Worm (Caenorhabditis elegans) whole organism, L4 larva: ENCODE data around the gene W06B4.2.
A peak's percentile ranks its signal among the peaks of the same experiment; 100 is the strongest.

Experiments used
- F49E8.2 ChIP-seq: sonication (generic microtip); optimal IDR thresholded peaks from 2 replicates; lab custom pipeline; 2016; ENCODE audit warnings: missing compliant biosample characterization, mild to moderate bottlenecking, missing genetic modification characterization, borderline replicate concordance
- T20F7.1 ChIP-seq: fragments of 200-800 bp; sonication (Bioruptor generic); optimal IDR thresholded peaks from 2 replicates; lab custom pipeline; 2018; ENCODE audit warnings: mild to moderate bottlenecking, missing genetic modification characterization, missing compliant biosample characterization
- T26A8.4 ChIP-seq: fragments of 200-800 bp; sonication (Bioruptor generic); IDR thresholded peaks from 2 replicates; pipeline ENCODE4 v1.3.6; 2022; ENCODE audit warnings: missing genetic modification characterization, missing compliant biosample characterization
- Y105C5A.15 ChIP-seq: fragments of 200-800 bp; sonication (Bioruptor generic); IDR thresholded peaks from 2 replicates; pipeline ENCODE4 v1.3.6; 2022; ENCODE audit warnings: missing genetic modification characterization, missing compliant biosample characterization
- Y48G9A.11 ChIP-seq: fragments of 200-800 bp; sonication (Bioruptor generic); IDR thresholded peaks from 2 replicates; pipeline ENCODE4 v1.3.6; 2022; ENCODE audit warnings: missing genetic modification reagents, missing genetic modification characterization, missing compliant biosample characterization
- Y5F2A.4 ChIP-seq: fragments of 200-800 bp; sonication (Bioruptor generic); optimal IDR thresholded peaks from 2 replicates; lab custom pipeline; 2018; ENCODE audit warnings: mild to moderate bottlenecking, missing genetic modification characterization, missing compliant biosample characterization
- ama-1 ChIP-seq: fragments of 150-350 bp; optimal IDR thresholded peaks from 2 replicates; lab custom pipeline; 2014; ENCODE audit warnings: inconsistent platforms, mixed read lengths
- ceh-32 ChIP-seq: sonication (generic microtip); optimal IDR thresholded peaks from 2 replicates; lab custom pipeline; 2016; ENCODE audit warnings: mild to moderate bottlenecking, missing genetic modification characterization, missing compliant biosample characterization; ENCODE audit not compliant: poor library complexity
- ceh-82 ChIP-seq: sonication (generic microtip); optimal IDR thresholded peaks from 2 replicates; lab custom pipeline; 2017; ENCODE audit warnings: missing biosample characterization, missing genetic modification characterization
- ctbp-1 ChIP-seq: fragments of 200-800 bp; sonication (Bioruptor generic); IDR thresholded peaks from 2 replicates; pipeline ENCODE4 v1.3.6; 2022; ENCODE audit warnings: missing genetic modification reagents, missing genetic modification characterization, missing compliant biosample characterization
- daf-12 ChIP-seq: fragments of 150-350 bp; optimal IDR thresholded peaks from 2 replicates; lab custom pipeline; 2014; ENCODE audit warnings: missing biosample characterization, missing genetic modification reagents, missing genetic modification characterization
- daf-19 ChIP-seq: fragments of 200-800 bp; sonication (Bioruptor generic); conservative IDR thresholded peaks from 2 replicates; pipeline ENCODE4 v1.3.6; 2022; ENCODE audit warnings: missing genetic modification characterization, missing compliant biosample characterization
- dmd-6 ChIP-seq: fragments of 200-800 bp; sonication (Bioruptor generic); IDR thresholded peaks from 2 replicates; pipeline ENCODE4 v1.3.6; 2022; ENCODE audit warnings: missing genetic modification reagents, missing genetic modification characterization, missing compliant biosample characterization
- dmd-8 ChIP-seq: fragments of 200-800 bp; sonication (Bioruptor generic); IDR thresholded peaks from 2 replicates; pipeline ENCODE4 v1.3.6; 2022; ENCODE audit warnings: missing genetic modification characterization, missing compliant biosample characterization
- dve-1 ChIP-seq: sonication (generic microtip); optimal IDR thresholded peaks from 2 replicates; lab custom pipeline; 2017; ENCODE audit warnings: antibody characterized with exemption, mild to moderate bottlenecking, missing genetic modification characterization, missing compliant biosample characterization; ENCODE audit not compliant: insufficient read depth
- fos-1 ChIP-seq: fragments of 150-350 bp; optimal IDR thresholded peaks from 2 replicates; lab custom pipeline; 2014; ENCODE audit warnings: missing biosample characterization, missing genetic modification characterization
- hlh-11 ChIP-seq: fragments of 200-800 bp; sonication (Bioruptor generic); optimal IDR thresholded peaks from 2 replicates; lab custom pipeline; 2018; ENCODE audit warnings: mild to moderate bottlenecking, missing genetic modification characterization, missing compliant biosample characterization
- hlh-30 ChIP-seq: sonication (generic microtip); optimal IDR thresholded peaks from 2 replicates; lab custom pipeline; 2017; ENCODE audit warnings: antibody characterized with exemption, mild to moderate bottlenecking, missing genetic modification characterization, missing compliant biosample characterization; ENCODE audit not compliant: insufficient read depth
- lsy-2 ChIP-seq, 2 experiments: fragments of 150-350 bp in 1 of 2; sonication (generic microtip) in 1 of 2; optimal IDR thresholded peaks; 2 replicates each; lab custom pipeline; 2014 to 2017; ENCODE audit warnings: missing biosample characterization in 2 of 2, missing genetic modification characterization in 2 of 2
- mdl-1 ChIP-seq, 2 experiments: fragments of 150-350 bp in 1 of 2; sonication (generic microtip) in 1 of 2; optimal IDR thresholded peaks; 2 replicates each; lab custom pipeline; 2014 to 2017; ENCODE audit warnings: missing biosample characterization in 2 of 2, missing genetic modification characterization in 2 of 2
- mdt-29 ChIP-seq: fragments of 200-800 bp; sonication (Bioruptor generic); IDR thresholded peaks from 2 replicates; pipeline ENCODE4 v1.3.6; 2022; ENCODE audit warnings: missing genetic modification reagents, missing genetic modification characterization, missing compliant biosample characterization
- mxl-3 ChIP-seq: fragments of 200-800 bp; sonication (Bioruptor generic); optimal IDR thresholded peaks from 2 replicates; lab custom pipeline; 2018; ENCODE audit warnings: mild to moderate bottlenecking, missing genetic modification characterization, missing compliant biosample characterization
- nhr-10 ChIP-seq: fragments of 150-350 bp; optimal IDR thresholded peaks from 2 replicates; lab custom pipeline; 2014; ENCODE audit warnings: missing biosample characterization, missing genetic modification characterization
- nhr-237 ChIP-seq: sonication (generic microtip); optimal IDR thresholded peaks from 2 replicates; lab custom pipeline; 2017; ENCODE audit warnings: missing biosample characterization, missing genetic modification characterization
- nhr-41 ChIP-seq: fragments of 200-800 bp; sonication (Bioruptor generic); IDR thresholded peaks from 2 replicates; pipeline ENCODE4 v1.3.6; 2022; ENCODE audit warnings: missing genetic modification reagents, missing genetic modification characterization, missing compliant biosample characterization
- nhr-48 ChIP-seq: sonication (generic microtip); optimal IDR thresholded peaks from 2 replicates; lab custom pipeline; 2016; ENCODE audit warnings: mild to moderate bottlenecking, missing genetic modification characterization, missing compliant biosample characterization
- nhr-76 ChIP-seq: fragments of 150-350 bp; optimal IDR thresholded peaks from 2 replicates; lab custom pipeline; 2014; ENCODE audit warnings: missing biosample characterization, missing genetic modification characterization
- pha-4 ChIP-seq, 2 experiments: fragments of 150-350 bp in 1 of 2; fragments of 200-800 bp in 1 of 2; sonication (Bioruptor generic) in 1 of 2; IDR thresholded peaks in 1 of 2; optimal IDR thresholded peaks in 1 of 2; 2 replicates each; pipeline versions ENCODE4 v1.3.6 to Lab custom; 2014 to 2022; ENCODE audit warnings: missing genetic modification characterization in 2 of 2, missing genetic modification reagents in 2 of 2, missing biosample characterization in 1 of 2, missing compliant biosample characterization in 1 of 2
- php-3 ChIP-seq: fragments of 200-800 bp; sonication (Bioruptor generic); IDR thresholded peaks from 2 replicates; pipeline ENCODE4 v1.3.6; 2022; ENCODE audit warnings: missing genetic modification reagents, missing genetic modification characterization, missing compliant biosample characterization
- rbr-2 ChIP-seq: sonication (generic microtip); optimal IDR thresholded peaks from 2 replicates; lab custom pipeline; 2016; ENCODE audit warnings: missing genotype, missing genetic modification characterization, missing compliant biosample characterization
- snpc-4 ChIP-seq: fragments of 150-350 bp; optimal IDR thresholded peaks from 2 replicates; lab custom pipeline; 2014; ENCODE audit warnings: missing biosample characterization, missing genetic modification characterization
- spr-3 ChIP-seq: fragments of 200-800 bp; sonication (Bioruptor generic); optimal IDR thresholded peaks from 2 replicates; lab custom pipeline; 2018; ENCODE audit warnings: mild to moderate bottlenecking, missing genetic modification characterization, missing compliant biosample characterization
- unc-130 ChIP-seq: sonication (generic microtip); optimal IDR thresholded peaks from 2 replicates; lab custom pipeline; 2016; ENCODE audit warnings: missing genetic modification reagents, missing genetic modification characterization, missing compliant biosample characterization
- unc-62 ChIP-seq, 3 experiments: fragments of 150-350 bp in 1 of 3; sonication (generic microtip); optimal IDR thresholded peaks in 2 of 3; peaks in 1 of 3; 1 replicate in 1 of 3; 2 replicates in 2 of 3; lab custom pipeline; 2014 to 2017; ENCODE audit warnings: missing biosample characterization in 3 of 3, missing genetic modification characterization in 3 of 3, missing genetic modification reagents in 3 of 3, missing genotype in 1 of 3
- zip-11 ChIP-seq: fragments of 200-800 bp; sonication (Bioruptor generic); IDR thresholded peaks from 2 replicates; pipeline ENCODE4 v1.3.6; 2022; ENCODE audit warnings: missing genetic modification characterization, missing compliant biosample characterization

Gene W06B4.2

ce11 chrII:4474005-4474655 is 6.2 kb downstream of the W06B4.2 start:
- TF ChIP-seq dmd-6 (no peak), nhr-237 (tag; lab: Kevin White, UChicago) (no peak), ceh-82 (no peak), hlh-30 (tag; lab: Kevin White, UChicago) (no peak), Y105C5A.15 (no peak), zip-11 (GFP tag; lab: Robert Waterston, UW) (no peak), fos-1 (tag; lab: Kevin White, UChicago) (no peak), unc-130 (GFP tag; lab: Kevin White, UChicago) (no peak), T20F7.1 (GFP tag; lab: Kevin White, UChicago) (no peak), dve-1 (tag; lab: Kevin White, UChicago) (no peak), hlh-11 (tag; lab: Kevin White, UChicago) (no peak)

ce11 chrII:4478303-4478702 is 10.3 kb downstream of the W06B4.2 start, which contains the start of gene T05C1.1:
Gene T05C1.1, plus strand, starts transcription at chrII:4478603.
- no peak for TF ChIP-seq mdl-1 (tag; optimal IDR thresholded peaks at IDR 0.05; lab: Kevin White, UChicago)
- no peak for TF ChIP-seq dmd-8 (GFP tag; lab: Robert Waterston, UW)
- no peak for TF ChIP-seq lsy-2 (tag; optimal IDR thresholded peaks at IDR 0.05; lab: Kevin White, UChicago)
- no peak for TF ChIP-seq T26A8.4 (GFP tag; lab: Robert Waterston, UW)
- no peak for TF ChIP-seq mxl-3 (GFP tag; lab: Kevin White, UChicago)
- TF ChIP-seq pha-4 (GFP tag; IDR thresholded peaks at IDR 0.05; lab: Robert Waterston, UW): no peak
- no peak for TF ChIP-seq pha-4 (tag; optimal IDR thresholded peaks at IDR 0.05; lab: Kevin White, UChicago)
- no peak for TF ChIP-seq php-3 (GFP tag; lab: Robert Waterston, UW)
- no peak for TF ChIP-seq ama-1 (lab: Kevin White, UChicago)
- no peak for TF ChIP-seq F49E8.2

- TF ChIP-seq unc-62 (GFP tag; optimal IDR thresholded peaks at IDR 0.05 in 1 of 2; lab: Kevin White, UChicago) (peak in 1 of 2 experiments; percentile 37), unc-62 (tag; optimal IDR thresholded peaks at IDR 0.05; lab: Kevin White, UChicago) (no peak), Y5F2A.4 (GFP tag; lab: Kevin White, UChicago) (no peak)
These were observed 14.1 kb downstream of the W06B4.2 start, which contains the start of gene T05C1.2 for ce11 chrII:4482021-4482420. Gene T05C1.2, minus strand, starts transcription at chrII:4482121.

- TF ChIP-seq nhr-10 (tag; lab: Kevin White, UChicago): no peak
- TF ChIP-seq ctbp-1 (GFP tag; lab: Robert Waterston, UW): no peak
- TF ChIP-seq nhr-48 (tag; lab: Kevin White, UChicago): no peak
- no peak for TF ChIP-seq snpc-4
- TF ChIP-seq nhr-76 (tag; lab: Kevin White, UChicago): no peak
- no peak for TF ChIP-seq ceh-82
- TF ChIP-seq rbr-2 (tag; lab: Kevin White, UChicago): no peak
- TF ChIP-seq spr-3 (GFP tag; lab: Kevin White, UChicago): no peak
- no peak for TF ChIP-seq daf-19 (GFP tag; lab: Robert Waterston, UW)
- TF ChIP-seq ceh-32 (tag; lab: Kevin White, UChicago): no peak
- TF ChIP-seq mdt-29 (GFP tag; lab: Robert Waterston, UW): no peak
- TF ChIP-seq daf-12 (tag; lab: Kevin White, UChicago): no peak
- no peak for TF ChIP-seq Y48G9A.11 (GFP tag; lab: Robert Waterston, UW)
- TF ChIP-seq nhr-41 (GFP tag; lab: Robert Waterston, UW): no peak
These were observed 21.3 kb downstream of the W06B4.2 start, which contains the start of gene T05C1.3 for ce11 chrII:4489288-4489687. Gene T05C1.3, minus strand, starts transcription at chrII:4489388.
